Worm (Caenorhabditis elegans) whole organism, L4 larva: ENCODE measurements around the gene rgs-11.

Experiments
- F10B5.3 ChIP-seq: sonication (generic microtip); optimal IDR thresholded peaks from 2 replicates; lab custom pipeline; 2016; ENCODE audit warnings: mild to moderate bottlenecking, missing genetic modification characterization, missing compliant biosample characterization
- F26F4.8 ChIP-seq: fragments of 200-800 bp; sonication (Bioruptor generic); conservative IDR thresholded peaks from 2 replicates; pipeline ENCODE4 v1.3.6; 2022; ENCODE audit warnings: missing genetic modification characterization, missing compliant biosample characterization
- F49E8.2 ChIP-seq: sonication (generic microtip); optimal IDR thresholded peaks from 2 replicates; lab custom pipeline; 2016; ENCODE audit warnings: missing compliant biosample characterization, mild to moderate bottlenecking, missing genetic modification characterization, borderline replicate concordance
- T20F7.1 ChIP-seq: fragments of 200-800 bp; sonication (Bioruptor generic); optimal IDR thresholded peaks from 2 replicates; lab custom pipeline; 2018; ENCODE audit warnings: mild to moderate bottlenecking, missing genetic modification characterization, missing compliant biosample characterization
- Y48G9A.11 ChIP-seq: fragments of 200-800 bp; sonication (Bioruptor generic); IDR thresholded peaks from 2 replicates; pipeline ENCODE4 v1.3.6; 2022; ENCODE audit warnings: missing genetic modification reagents, missing genetic modification characterization, missing compliant biosample characterization
- ZK546.5 ChIP-seq, 2 experiments: sonication (generic microtip); optimal IDR thresholded peaks; 2 replicates each; lab custom pipeline; 2017; ENCODE audit warnings: missing biosample characterization in 2 of 2, missing genetic modification characterization in 2 of 2
- aly-2 ChIP-seq: sonication (generic microtip); optimal IDR thresholded peaks from 2 replicates; lab custom pipeline; 2018; ENCODE audit warnings: missing biosample characterization, missing genetic modification characterization
- arid-1 ChIP-seq: fragments of 200-800 bp; sonication (Bioruptor generic); conservative IDR thresholded peaks from 2 replicates; pipeline ENCODE4 v1.3.6; 2022; ENCODE audit warnings: missing genetic modification reagents, missing genetic modification characterization, missing compliant biosample characterization
- ceh-28 ChIP-seq: fragments of 150-350 bp; optimal IDR thresholded peaks from 2 replicates; lab custom pipeline; 2014; ENCODE audit warnings: missing biosample characterization, missing genetic modification reagents, missing genetic modification characterization
- ceh-32 ChIP-seq: sonication (generic microtip); optimal IDR thresholded peaks from 2 replicates; lab custom pipeline; 2016; ENCODE audit warnings: mild to moderate bottlenecking, missing genetic modification characterization, missing compliant biosample characterization; ENCODE audit not compliant: poor library complexity
- ceh-44 ChIP-seq: fragments of 200-800 bp; sonication (Bioruptor generic); IDR thresholded peaks from 2 replicates; pipeline ENCODE4 v1.3.6; 2022; ENCODE audit warnings: missing genetic modification reagents, missing genetic modification characterization, missing compliant biosample characterization
- daf-12 ChIP-seq: fragments of 150-350 bp; optimal IDR thresholded peaks from 2 replicates; lab custom pipeline; 2014; ENCODE audit warnings: missing biosample characterization, missing genetic modification reagents, missing genetic modification characterization
- daf-16 ChIP-seq, 3 experiments: sonication (generic microtip); optimal IDR thresholded peaks; 2 replicates each; lab custom pipeline; 2016 to 2017; ENCODE audit warnings: missing genetic modification characterization in 3 of 3, missing genetic modification reagents in 3 of 3, mild to moderate bottlenecking in 2 of 3, missing compliant biosample characterization in 2 of 3, missing biosample characterization in 1 of 3, moderate library complexity in 1 of 3
- dmd-6 ChIP-seq: fragments of 200-800 bp; sonication (Bioruptor generic); IDR thresholded peaks from 2 replicates; pipeline ENCODE4 v1.3.6; 2022; ENCODE audit warnings: missing genetic modification reagents, missing genetic modification characterization, missing compliant biosample characterization
- dmd-9 ChIP-seq: fragments of 200-800 bp; sonication (Bioruptor generic); IDR thresholded peaks from 2 replicates; pipeline ENCODE4 v1.3.6; 2022; ENCODE audit warnings: missing genetic modification reagents, missing genetic modification characterization, missing compliant biosample characterization
- dve-1 ChIP-seq: sonication (generic microtip); optimal IDR thresholded peaks from 2 replicates; lab custom pipeline; 2017; ENCODE audit warnings: antibody characterized with exemption, mild to moderate bottlenecking, missing genetic modification characterization, missing compliant biosample characterization; ENCODE audit not compliant: insufficient read depth
- egl-27 ChIP-seq: sonication (generic microtip); optimal IDR thresholded peaks from 3 replicates; lab custom pipeline; 2017; ENCODE audit warnings: missing biosample characterization, missing genetic modification reagents, missing genetic modification characterization
- hlh-11 ChIP-seq: fragments of 200-800 bp; sonication (Bioruptor generic); optimal IDR thresholded peaks from 2 replicates; lab custom pipeline; 2018; ENCODE audit warnings: mild to moderate bottlenecking, missing genetic modification characterization, missing compliant biosample characterization
- hlh-30 ChIP-seq: sonication (generic microtip); optimal IDR thresholded peaks from 2 replicates; lab custom pipeline; 2017; ENCODE audit warnings: antibody characterized with exemption, mild to moderate bottlenecking, missing genetic modification characterization, missing compliant biosample characterization; ENCODE audit not compliant: insufficient read depth
- hmg-1.1 ChIP-seq: fragments of 200-800 bp; sonication (Bioruptor generic); IDR thresholded peaks from 2 replicates; pipeline ENCODE4 v1.3.6; 2022; ENCODE audit warnings: missing genetic modification reagents, missing genetic modification characterization, missing compliant biosample characterization
- lin-1 ChIP-seq: fragments of 200-800 bp; sonication (Bioruptor generic); IDR thresholded peaks from 2 replicates; pipeline ENCODE4 v1.3.6; 2022; ENCODE audit warnings: missing genetic modification reagents, missing genetic modification characterization, missing compliant biosample characterization
- lin-15B ChIP-seq: fragments of 150-350 bp; sonication (generic microtip); optimal IDR thresholded peaks from 3 replicates; lab custom pipeline; 2014; ENCODE audit warnings: missing biosample characterization, missing genetic modification characterization
- lin-39 ChIP-seq: fragments of 150-350 bp; optimal IDR thresholded peaks from 2 replicates; lab custom pipeline; 2014; ENCODE audit warnings: missing biosample characterization, missing genetic modification reagents, missing genetic modification characterization
- lir-3 ChIP-seq: sonication (generic microtip); optimal IDR thresholded peaks from 2 replicates; lab custom pipeline; 2016; ENCODE audit warnings: mild to moderate bottlenecking, missing genetic modification characterization, missing compliant biosample characterization
- madf-9 ChIP-seq: fragments of 200-800 bp; sonication (Bioruptor generic); conservative IDR thresholded peaks from 2 replicates; pipeline ENCODE4 v1.3.6; 2022; ENCODE audit warnings: missing genetic modification reagents, missing genetic modification characterization, missing compliant biosample characterization
- mdl-1 ChIP-seq, 2 experiments: fragments of 150-350 bp in 1 of 2; sonication (generic microtip) in 1 of 2; optimal IDR thresholded peaks; 2 replicates each; lab custom pipeline; 2014 to 2017; ENCODE audit warnings: missing biosample characterization in 2 of 2, missing genetic modification characterization in 2 of 2
- mdt-29 ChIP-seq: fragments of 200-800 bp; sonication (Bioruptor generic); IDR thresholded peaks from 2 replicates; pipeline ENCODE4 v1.3.6; 2022; ENCODE audit warnings: missing genetic modification reagents, missing genetic modification characterization, missing compliant biosample characterization
- mep-1 ChIP-seq: fragments of 150-350 bp; sonication (generic microtip); optimal IDR thresholded peaks from 3 replicates; lab custom pipeline; 2014; ENCODE audit warnings: missing biosample characterization, missing genetic modification characterization
- mes-2 ChIP-seq: sonication (generic microtip); optimal IDR thresholded peaks from 2 replicates; lab custom pipeline; 2016; ENCODE audit warnings: missing genotype, mild to moderate bottlenecking, missing genetic modification characterization, missing compliant biosample characterization; ENCODE audit not compliant: poor library complexity, severe bottlenecking
- mxl-3 ChIP-seq: fragments of 200-800 bp; sonication (Bioruptor generic); optimal IDR thresholded peaks from 2 replicates; lab custom pipeline; 2018; ENCODE audit warnings: mild to moderate bottlenecking, missing genetic modification characterization, missing compliant biosample characterization
- nhr-237 ChIP-seq: sonication (generic microtip); optimal IDR thresholded peaks from 2 replicates; lab custom pipeline; 2017; ENCODE audit warnings: missing biosample characterization, missing genetic modification characterization
- nhr-25 ChIP-seq: sonication (generic microtip); optimal IDR thresholded peaks from 2 replicates; lab custom pipeline; 2017; ENCODE audit warnings: missing genetic modification characterization, mild to moderate bottlenecking, missing compliant biosample characterization, antibody characterized with exemption, moderate library complexity, borderline replicate concordance; ENCODE audit not compliant: insufficient read depth
- nhr-28 ChIP-seq: fragments of 150-350 bp; optimal IDR thresholded peaks from 2 replicates; lab custom pipeline; 2014; ENCODE audit warnings: missing biosample characterization, missing genetic modification characterization
- nhr-48 ChIP-seq: sonication (generic microtip); optimal IDR thresholded peaks from 2 replicates; lab custom pipeline; 2016; ENCODE audit warnings: mild to moderate bottlenecking, missing genetic modification characterization, missing compliant biosample characterization
- nhr-6 ChIP-seq: fragments of 150-350 bp; optimal IDR thresholded peaks from 2 replicates; lab custom pipeline; 2014; ENCODE audit warnings: missing biosample characterization, missing genetic modification characterization
- pqm-1 ChIP-seq: sonication (generic microtip); optimal IDR thresholded peaks from 2 replicates; lab custom pipeline; 2017; ENCODE audit warnings: missing biosample characterization, missing genetic modification characterization
- rbr-2 ChIP-seq: sonication (generic microtip); optimal IDR thresholded peaks from 2 replicates; lab custom pipeline; 2016; ENCODE audit warnings: missing genotype, missing genetic modification characterization, missing compliant biosample characterization
- saeg-2 ChIP-seq: fragments of 200-800 bp; sonication (Bioruptor generic); IDR thresholded peaks from 2 replicates; pipeline ENCODE4 v1.3.6; 2022; ENCODE audit warnings: missing genetic modification reagents, missing genetic modification characterization, missing compliant biosample characterization
- sdz-12 ChIP-seq: fragments of 200-800 bp; sonication (Bioruptor generic); optimal IDR thresholded peaks from 2 replicates; lab custom pipeline; 2018; ENCODE audit warnings: mild to moderate bottlenecking, missing genetic modification characterization, missing compliant biosample characterization
- set-16 ChIP-seq: fragments of 200-800 bp; sonication (Bioruptor generic); IDR thresholded peaks from 2 replicates; pipeline ENCODE4 v1.3.6; 2022; ENCODE audit warnings: missing genetic modification reagents, missing genetic modification characterization, missing compliant biosample characterization
- skn-1 ChIP-seq: fragments of 150-350 bp; optimal IDR thresholded peaks from 2 replicates; lab custom pipeline; 2014; ENCODE audit warnings: missing biosample characterization, missing genetic modification characterization
- snpc-1.2 ChIP-seq: fragments of 200-800 bp; sonication (Bioruptor generic); IDR thresholded peaks from 2 replicates; pipeline ENCODE4 v1.3.6; 2022; ENCODE audit warnings: missing genetic modification reagents, missing genetic modification characterization, missing compliant biosample characterization
- snpc-4 ChIP-seq: fragments of 150-350 bp; optimal IDR thresholded peaks from 2 replicates; lab custom pipeline; 2014; ENCODE audit warnings: missing biosample characterization, missing genetic modification characterization
- spr-1 ChIP-seq: sonication (generic microtip); optimal IDR thresholded peaks from 2 replicates; lab custom pipeline; 2016; ENCODE audit warnings: mild to moderate bottlenecking, missing genetic modification characterization, missing compliant biosample characterization
- spr-3 ChIP-seq: fragments of 200-800 bp; sonication (Bioruptor generic); optimal IDR thresholded peaks from 2 replicates; lab custom pipeline; 2018; ENCODE audit warnings: mild to moderate bottlenecking, missing genetic modification characterization, missing compliant biosample characterization
- tag-97 ChIP-seq: fragments of 200-800 bp; sonication (Bioruptor generic); IDR thresholded peaks from 2 replicates; pipeline ENCODE4 v1.3.6; 2022; ENCODE audit warnings: missing genetic modification characterization, missing compliant biosample characterization
- tra-1 ChIP-seq: fragments of 200-800 bp; sonication (Bioruptor generic); IDR thresholded peaks from 2 replicates; pipeline ENCODE4 v1.3.6; 2022; ENCODE audit warnings: missing genetic modification reagents, missing genetic modification characterization, missing compliant biosample characterization
- zip-11 ChIP-seq: fragments of 200-800 bp; sonication (Bioruptor generic); IDR thresholded peaks from 2 replicates; pipeline ENCODE4 v1.3.6; 2022; ENCODE audit warnings: missing genetic modification characterization, missing compliant biosample characterization
- ztf-11 ChIP-seq: fragments of 150-350 bp; optimal IDR thresholded peaks from 2 replicates; lab custom pipeline; 2014; ENCODE audit warnings: missing biosample characterization, missing genetic modification characterization

rgs-11 gene

ce11 chrX:14969615-14970014 lies 5.3 kb downstream of the rgs-11 start:
- no peak for TF ChIP-seq lin-39 (tag; lab: Kevin White, UChicago)
- TF ChIP-seq dmd-6 (GFP tag; lab: Robert Waterston, UW), result peak; percentile 61
- TF ChIP-seq mep-1 (tag; lab: Kevin White, UChicago), result no peak
- peak; percentile 25 for TF ChIP-seq hlh-11 (tag; lab: Kevin White, UChicago)
- TF ChIP-seq, all 104 proteins: peak for 2

ce11 chrX:14970221-14970801 lies 6.0 kb downstream of the rgs-11 start, which contains the start of the genes flwr-1 and tbc-1:
flwr-1 (minus strand) TSS chrX:14970271.
tbc-1 (plus strand) TSS chrX:14970751.
- TF ChIP-seq daf-12 (tag; lab: Kevin White, UChicago) (no peak), F10B5.3 (no peak), nhr-6 (tag; lab: Kevin White, UChicago) (no peak), nhr-25 (no peak), hlh-30 (peak; percentile 81), hmg-1.1 (GFP tag; lab: Robert Waterston, UW) (peak; percentile 60; the same call in 1 of the 2 replicates), lir-3 (tag; lab: Kevin White, UChicago) (no peak), mdl-1 (tag; optimal IDR thresholded peaks at IDR 0.05; lab: Kevin White, UChicago) (no peak), Y48G9A.11 (GFP tag; lab: Robert Waterston, UW) (no peak), sdz-12 (GFP tag; lab: Kevin White, UChicago) (no peak), arid-1 (no peak), ceh-32 (tag; lab: Kevin White, UChicago) (no peak), dmd-9 (GFP tag; lab: Robert Waterston, UW) (no peak), mes-2 (peak; percentile 51), ceh-28 (peak; percentile 35), rbr-2 (tag; lab: Kevin White, UChicago) (peak; percentile 24), hlh-11 (tag; lab: Kevin White, UChicago) (peak; percentile 47), saeg-2 (GFP tag; lab: Robert Waterston, UW) (no peak), lin-15B (tag; lab: Kevin White, UChicago) (no peak), ztf-11 (no peak), mxl-3 (peak; percentile 1), dve-1 (tag; lab: Kevin White, UChicago) (peak; percentile 47), nhr-28 (tag; lab: Kevin White, UChicago) (peak; percentile 10), spr-1 (no peak), nhr-237 (no peak), pqm-1 (tag; lab: Kevin White, UChicago) (peak; percentile 29), set-16 (0 out of 2 replicates have a peak, but pooled peaks have one; percentile 13), dmd-6 (GFP tag; lab: Robert Waterston, UW) (peak; percentile 51), spr-3 (GFP tag; lab: Kevin White, UChicago) (no peak), zip-11 (GFP tag; lab: Robert Waterston, UW) (no peak), T20F7.1 (GFP tag; lab: Kevin White, UChicago) (peak; percentile 94), snpc-4 (tag; lab: Kevin White, UChicago) (no peak), daf-16 (GFP tag; optimal IDR thresholded peaks at IDR 0.05; lab: Kevin White, UChicago) (no peak), daf-16 (tag; optimal IDR thresholded peaks at IDR 0.05; lab: Kevin White, UChicago) (peak; percentile 41), nhr-48 (no peak)

- TF ChIP-seq mdt-29 (GFP tag; lab: Robert Waterston, UW) (no peak), T20F7.1 (GFP tag; lab: Kevin White, UChicago) (no peak), madf-9 (GFP tag; lab: Robert Waterston, UW) (no peak), ceh-44 (GFP tag; lab: Robert Waterston, UW) (no peak), F26F4.8 (no peak), egl-27 (tag; lab: Kevin White, UChicago) (no peak), tag-97 (no peak), aly-2 (no peak), snpc-1.2 (GFP tag; lab: Robert Waterston, UW) (no peak), skn-1 (tag; lab: Kevin White, UChicago) (no peak), ZK546.5 (tag; optimal IDR thresholded peaks at IDR 0.05; lab: Kevin White, UChicago) (no peak), tra-1 (no peak), daf-12 (tag; lab: Kevin White, UChicago) (no peak), lin-1 (GFP tag; lab: Robert Waterston, UW) (no peak), F49E8.2 (tag; lab: Kevin White, UChicago) (no peak)
Measured at ce11 chrX:14973085-14973484, 8.7 kb downstream of the rgs-11 start.
